Worm (Caenorhabditis elegans) whole organism, L2 larva: Measurements from ENCODE around the gene smc-6.
"Not testable (repeated sequence)": the region's sequence is repeated elsewhere in the genome, so short reads cannot be mapped to it uniquely, and the experiment has no call there.

Experiments
- C34F6.9 ChIP-seq: fragments of 150-350 bp; optimal IDR thresholded peaks from 2 replicates; lab custom pipeline; 2014; ENCODE audit warnings: missing biosample characterization, missing genetic modification characterization
- F13H6.1 ChIP-seq: sonication (generic microtip); optimal IDR thresholded peaks from 2 replicates; lab custom pipeline; 2016; ENCODE audit warnings: missing genetic modification characterization, missing compliant biosample characterization
- Y55F3AM.14 ChIP-seq: fragments of 200-800 bp; sonication (Bioruptor generic); optimal IDR thresholded peaks from 2 replicates; lab custom pipeline; 2018; ENCODE audit warnings: mild to moderate bottlenecking, missing genetic modification characterization, missing compliant biosample characterization
- ZK546.5 ChIP-seq: sonication (generic microtip); optimal IDR thresholded peaks from 2 replicates; lab custom pipeline; 2017; ENCODE audit warnings: missing biosample characterization, missing genetic modification characterization
- aly-2 ChIP-seq: fragments of 150-350 bp; optimal IDR thresholded peaks from 2 replicates; lab custom pipeline; 2014; ENCODE audit warnings: missing biosample characterization, missing genetic modification characterization
- blmp-1 ChIP-seq: sonication (generic microtip); optimal IDR thresholded peaks from 2 replicates; lab custom pipeline; 2017; ENCODE audit warnings: missing genetic modification characterization, mild to moderate bottlenecking, missing compliant biosample characterization, antibody characterized with exemption, moderate library complexity; ENCODE audit not compliant: insufficient read depth
- ceh-82 ChIP-seq: fragments of 150-350 bp; optimal IDR thresholded peaks from 2 replicates; lab custom pipeline; 2014; ENCODE audit warnings: missing biosample characterization, missing genetic modification characterization
- crh-2 ChIP-seq: sonication (generic microtip); optimal IDR thresholded peaks from 2 replicates; lab custom pipeline; 2017; ENCODE audit warnings: missing biosample characterization, missing genetic modification characterization
- egl-27 ChIP-seq: sonication (generic microtip); optimal IDR thresholded peaks from 3 replicates; lab custom pipeline; 2017; ENCODE audit warnings: missing biosample characterization, missing genetic modification reagents, missing genetic modification characterization
- elt-1 ChIP-seq: fragments of 150-350 bp; optimal IDR thresholded peaks from 2 replicates; lab custom pipeline; 2014; ENCODE audit warnings: missing biosample characterization, missing genetic modification characterization
- fos-1 ChIP-seq: fragments of 150-350 bp; optimal IDR thresholded peaks from 2 replicates; lab custom pipeline; 2014; ENCODE audit warnings: missing biosample characterization, missing genetic modification characterization
- gmeb-1 ChIP-seq: fragments of 150-350 bp; optimal IDR thresholded peaks from 2 replicates; lab custom pipeline; 2014; ENCODE audit warnings: missing biosample characterization, missing genetic modification characterization
- lin-11 ChIP-seq: fragments of 150-350 bp; sonication (generic microtip); optimal IDR thresholded peaks from 2 replicates; lab custom pipeline; 2014; ENCODE audit warnings: missing biosample characterization, missing genetic modification characterization, inconsistent platforms, mixed read lengths
- lin-13 ChIP-seq: fragments of 150-350 bp; optimal IDR thresholded peaks from 2 replicates; lab custom pipeline; 2014; ENCODE audit warnings: missing biosample characterization, missing genetic modification reagents, missing genetic modification characterization
- lsy-2 ChIP-seq, 2 experiments: fragments of 150-350 bp in 1 of 2; sonication (generic microtip) in 1 of 2; optimal IDR thresholded peaks; 2 replicates each; lab custom pipeline; 2014 to 2017; ENCODE audit warnings: missing biosample characterization in 2 of 2, missing genetic modification characterization in 2 of 2
- mab-5 ChIP-seq: fragments of 150-350 bp; optimal IDR thresholded peaks from 2 replicates; lab custom pipeline; 2014; ENCODE audit warnings: missing biosample characterization, missing genetic modification characterization
- mbf-1 ChIP-seq: sonication (generic microtip); optimal IDR thresholded peaks from 2 replicates; lab custom pipeline; 2017; ENCODE audit warnings: missing biosample characterization, missing genetic modification characterization
- mdl-1 ChIP-seq, 2 experiments: fragments of 150-350 bp in 1 of 2; sonication (generic microtip) in 1 of 2; optimal IDR thresholded peaks; 2 replicates each; lab custom pipeline; 2017; ENCODE audit warnings: missing biosample characterization in 2 of 2, missing genetic modification characterization in 2 of 2
- nhr-10 ChIP-seq: sonication (generic microtip); optimal IDR thresholded peaks from 2 replicates; lab custom pipeline; 2017; ENCODE audit warnings: missing biosample characterization, missing genetic modification characterization
- nhr-11 ChIP-seq: fragments of 150-350 bp; optimal IDR thresholded peaks from 2 replicates; lab custom pipeline; 2014; ENCODE audit warnings: missing biosample characterization, missing genetic modification characterization
- nhr-129 ChIP-seq: fragments of 150-350 bp; optimal IDR thresholded peaks from 2 replicates; lab custom pipeline; 2014; ENCODE audit warnings: missing biosample characterization, missing genetic modification characterization
- nhr-21 ChIP-seq: fragments of 150-350 bp; optimal IDR thresholded peaks from 2 replicates; lab custom pipeline; 2014; ENCODE audit warnings: missing biosample characterization, missing genetic modification characterization
- nhr-237 ChIP-seq: fragments of 150-350 bp; optimal IDR thresholded peaks from 2 replicates; lab custom pipeline; 2014; ENCODE audit warnings: missing biosample characterization, missing genetic modification characterization
- nhr-25 ChIP-seq: fragments of 150-350 bp; sonication (generic microtip); optimal IDR thresholded peaks from 3 replicates; lab custom pipeline; 2014; ENCODE audit warnings: missing biosample characterization, missing genetic modification characterization
- nhr-6 ChIP-seq: fragments of 150-350 bp; optimal IDR thresholded peaks from 2 replicates; lab custom pipeline; 2014; ENCODE audit warnings: missing biosample characterization, missing genetic modification characterization
- sem-4 ChIP-seq: fragments of 150-350 bp; optimal IDR thresholded peaks from 2 replicates; lab custom pipeline; 2014; ENCODE audit warnings: missing biosample characterization, missing genetic modification reagents, missing genetic modification characterization
- sma-3 ChIP-seq: sonication (generic microtip); optimal IDR thresholded peaks from 2 replicates; lab custom pipeline; 2016; ENCODE audit warnings: missing genetic modification reagents, missing genetic modification characterization, missing compliant biosample characterization
- sma-9 ChIP-seq, 2 experiments: fragments of 150-350 bp in 1 of 2; sonication (generic microtip) in 1 of 2; optimal IDR thresholded peaks; 2 replicates each; lab custom pipeline; 2014 to 2016; ENCODE audit warnings: missing genetic modification characterization in 2 of 2, mild to moderate bottlenecking in 1 of 2, missing biosample characterization in 1 of 2, missing compliant biosample characterization in 1 of 2, missing genetic modification reagents in 1 of 2, moderate library complexity in 1 of 2
- snpc-4 ChIP-seq: fragments of 150-350 bp; optimal IDR thresholded peaks from 2 replicates; lab custom pipeline; 2014; ENCODE audit warnings: missing biosample characterization, missing genetic modification characterization
- unc-55 ChIP-seq: fragments of 150-350 bp; sonication (generic microtip); optimal IDR thresholded peaks from 3 replicates; lab custom pipeline; 2014; ENCODE audit warnings: missing biosample characterization, missing genetic modification reagents, missing genetic modification characterization
- zag-1 ChIP-seq: fragments of 150-350 bp; optimal IDR thresholded peaks from 2 replicates; lab custom pipeline; 2014; ENCODE audit warnings: missing biosample characterization, missing genetic modification characterization
- ztf-1 ChIP-seq: fragments of 200-800 bp; sonication (Bioruptor generic); conservative IDR thresholded peaks from 2 replicates; pipeline ENCODE4 v1.3.6; 2022; ENCODE audit warnings: missing genetic modification characterization, missing compliant biosample characterization
- ztf-4 ChIP-seq: fragments of 150-350 bp; optimal IDR thresholded peaks from 2 replicates; lab custom pipeline; 2014; ENCODE audit warnings: missing biosample characterization, missing genetic modification characterization

The smc-6 gene

DNA sequence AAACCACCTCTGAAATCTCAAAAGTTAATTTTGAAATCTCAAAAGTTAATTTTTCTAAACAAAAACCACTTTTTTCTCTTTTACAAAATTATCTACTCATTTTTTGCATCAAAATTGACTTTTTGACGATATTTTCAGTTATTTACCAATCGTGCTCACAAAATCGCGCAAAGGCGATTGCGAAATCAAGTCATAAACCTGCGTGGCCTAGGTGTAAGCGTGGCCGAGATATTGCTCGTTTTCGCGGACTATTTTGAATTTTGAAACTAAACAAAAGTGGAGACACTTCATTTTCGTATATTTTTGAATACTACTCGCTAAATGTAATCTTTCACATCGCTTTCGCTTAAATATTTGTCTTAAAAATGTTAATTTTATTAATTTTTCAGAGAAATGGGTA lies at the start of gene smc-6:
TSS of gene smc-6 (plus strand) at position 390 of the 400 bp plus-strand sequence.
- TF ChIP-seq nhr-129 (tag; lab: Kevin White, UChicago), result peak; percentile 68
- TF ChIP-seq lin-13 (GFP tag; lab: Kevin White, UChicago), result no peak
- peak; percentile 7 for TF ChIP-seq gmeb-1 (tag; lab: Kevin White, UChicago)
- TF ChIP-seq fos-1 (tag; lab: Kevin White, UChicago), result peak; percentile 45
- TF ChIP-seq ZK546.5 (tag; lab: Kevin White, UChicago), result no peak
- no peak for TF ChIP-seq egl-27 (tag; lab: Kevin White, UChicago)
- TF ChIP-seq unc-55, result peak; percentile 85
- peak; percentile 57 for TF ChIP-seq C34F6.9 (tag; lab: Kevin White, UChicago)

- TF ChIP-seq ztf-1, result no peak
- TF ChIP-seq nhr-10 (tag; lab: Kevin White, UChicago), result no peak
- no peak for TF ChIP-seq gmeb-1 (tag; lab: Kevin White, UChicago)
- TF ChIP-seq lsy-2 (tag; optimal IDR thresholded peaks at IDR 0.05; lab: Kevin White, UChicago), result no peak
- TF ChIP-seq aly-2, result no peak
- no peak for TF ChIP-seq mbf-1 (tag; lab: Kevin White, UChicago)
Observed at ce11 chrII:11533716-11534115, 44.8 kb upstream of the smc-6 start, which contains the start of gene mdt-8. Gene mdt-8 (minus strand): TSS chrII:11533816.

ce11 chrII:11534429-11535099 lies 44.0 kb upstream of the smc-6 start, which contains the start of gene Y62F5A.12:
Gene Y62F5A.12 (minus strand): TSS chrII:11534479.
- peak; percentile 54 for TF ChIP-seq nhr-21
- TF ChIP-seq lin-11 (tag; lab: Kevin White, UChicago), result peak; percentile 39
- peak; percentile 59 to 81 for TF ChIP-seq lsy-2 (tag; optimal IDR thresholded peaks at IDR 0.05; lab: Kevin White, UChicago)
- TF ChIP-seq nhr-25 (tag; lab: Kevin White, UChicago), result peak; percentile 52
- peak; percentile 38 for TF ChIP-seq ZK546.5 (tag; lab: Kevin White, UChicago)
- peak; percentile 71 for TF ChIP-seq crh-2 (tag; lab: Kevin White, UChicago)
- peak; percentile 89 for TF ChIP-seq F13H6.1
- TF ChIP-seq ceh-82 (tag; lab: Kevin White, UChicago), result peak; percentile 65
- TF ChIP-seq Y55F3AM.14 (GFP tag; lab: Kevin White, UChicago), result peak; percentile 73
- peak; percentile 12 for TF ChIP-seq fos-1 (tag; lab: Kevin White, UChicago)
- TF ChIP-seq lin-13 (GFP tag; lab: Kevin White, UChicago), result peak; percentile 88
- TF ChIP-seq mdl-1 (tag; optimal IDR thresholded peaks at IDR 0.05; lab: Kevin White, UChicago), result peak in 1 of 2 experiments; percentile 58
- peak; percentile 64 for TF ChIP-seq egl-27 (tag; lab: Kevin White, UChicago)
- peak; percentile 10 for TF ChIP-seq snpc-4
- peak; percentile 62 for TF ChIP-seq C34F6.9 (tag; lab: Kevin White, UChicago)
- TF ChIP-seq unc-55, result peak; percentile 68
- peak; percentile 5 for TF ChIP-seq mab-5 (tag; lab: Kevin White, UChicago)
- peak; percentile 88 for TF ChIP-seq sma-9 (GFP tag; optimal IDR thresholded peaks at IDR 0.05; lab: Kevin White, UChicago)
- TF ChIP-seq sma-9 (tag; optimal IDR thresholded peaks at IDR 0.05; lab: Kevin White, UChicago), result not testable (repeated sequence)
- peak; percentile 69 for TF ChIP-seq nhr-129 (tag; lab: Kevin White, UChicago)
- peak; percentile 5 for TF ChIP-seq nhr-6 (tag; lab: Kevin White, UChicago)
- TF ChIP-seq sma-3, result peak; percentile 94
- peak; percentile 50 for TF ChIP-seq sem-4 (tag; lab: Kevin White, UChicago)
- TF ChIP-seq ztf-4 (tag; lab: Kevin White, UChicago), result peak; percentile 49
- TF ChIP-seq gmeb-1 (tag; lab: Kevin White, UChicago), result peak; percentile 86
- TF ChIP-seq zag-1, result peak; percentile 2

DNA sequence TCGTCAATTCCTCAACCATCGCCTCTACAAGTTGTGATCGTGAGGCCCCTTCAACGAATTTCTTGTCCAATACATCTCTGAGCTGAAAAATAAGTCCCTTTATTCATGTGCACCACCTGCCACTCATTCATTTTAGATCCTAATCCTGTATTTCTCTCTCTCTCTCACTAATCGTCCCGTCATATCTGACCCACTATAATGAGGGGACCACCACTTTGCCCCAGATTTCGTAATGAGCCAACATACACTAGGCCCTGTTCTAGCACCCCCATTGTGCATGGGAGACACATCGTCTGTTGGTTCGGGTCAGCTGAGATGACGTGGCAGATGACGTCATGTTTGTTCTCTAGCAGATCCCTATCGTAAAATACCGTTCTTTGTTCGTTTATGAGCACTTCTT lies 43.1 kb upstream of the smc-6 start:
- no peak for TF ChIP-seq sma-3
- no peak for TF ChIP-seq snpc-4
- no peak for TF ChIP-seq lin-13 (GFP tag; lab: Kevin White, UChicago)
- no peak for TF ChIP-seq fos-1 (tag; lab: Kevin White, UChicago)
- no peak for TF ChIP-seq F13H6.1
- TF ChIP-seq ztf-1, result no peak
- no peak for TF ChIP-seq unc-55
- TF ChIP-seq nhr-10 (tag; lab: Kevin White, UChicago), result no peak
- no peak for TF ChIP-seq nhr-11 (tag; lab: Kevin White, UChicago)
- TF ChIP-seq elt-1, result no peak
- no peak for TF ChIP-seq nhr-129 (tag; lab: Kevin White, UChicago)
- no peak for TF ChIP-seq nhr-237 (tag; lab: Kevin White, UChicago)
- no peak for TF ChIP-seq blmp-1 (tag; lab: Kevin White, UChicago)
- no peak for TF ChIP-seq C34F6.9 (tag; lab: Kevin White, UChicago)
- TF ChIP-seq egl-27 (tag; lab: Kevin White, UChicago), result no peak
- TF ChIP-seq mdl-1 (tag; optimal IDR thresholded peaks at IDR 0.05; lab: Kevin White, UChicago), result no peak
- no peak for TF ChIP-seq ZK546.5 (tag; lab: Kevin White, UChicago)
